Fruit fly (Drosophila melanogaster) whole organism, prepupa: ENCODE data around the gene CG14020.

Experiments used
- Blimp-1 ChIP-seq: fragments of 200-800 bp; sonication (Bioruptor generic); optimal IDR thresholded peaks from 3 replicates; lab custom pipeline; 2017; ENCODE audit warnings: missing biosample characterization, missing genetic modification characterization, mild to moderate bottlenecking, moderate library complexity, missing genetic modification reagents
- CG10669 ChIP-seq: fragments of 200-800 bp; sonication (Bioruptor generic); optimal IDR thresholded peaks from 3 replicates; lab custom pipeline; 2018; ENCODE audit warnings: missing biosample characterization, mild to moderate bottlenecking, missing genetic modification characterization, moderate library complexity
- CG11294 ChIP-seq: fragments of 200-800 bp; sonication (Bioruptor generic); IDR thresholded peaks from 2 replicates; pipeline ENCODE4 v1.3.6; 2022; ENCODE audit warnings: missing biosample characterization, missing genetic modification characterization
- CG11762 ChIP-seq: fragments of 200-800 bp; sonication (Bioruptor generic); optimal IDR thresholded peaks from 3 replicates; lab custom pipeline; 2016; ENCODE audit warnings: missing biosample characterization, missing genetic modification characterization; ENCODE audit not compliant: insufficient read depth
- CG11902 ChIP-seq: fragments of 200-800 bp; sonication (Bioruptor generic); optimal IDR thresholded peaks from 3 replicates; lab custom pipeline; 2016; ENCODE audit warnings: missing biosample characterization, missing genetic modification characterization
- CG3032 ChIP-seq: fragments of 200-800 bp; optimal IDR thresholded peaks from 2 replicates; lab custom pipeline; 2019; ENCODE audit warnings: missing biosample characterization, mild to moderate bottlenecking, missing genetic modification characterization, moderate library complexity
- CG32006 ChIP-seq: fragments of 200-800 bp; sonication (Bioruptor generic); optimal IDR thresholded peaks from 3 replicates; lab custom pipeline; 2017; ENCODE audit warnings: missing biosample characterization, mild to moderate bottlenecking, missing genetic modification characterization
- CG34406 ChIP-seq: fragments of 200-800 bp; sonication (Bioruptor generic); optimal IDR thresholded peaks from 3 replicates; lab custom pipeline; 2016; ENCODE audit warnings: missing biosample characterization, missing genetic modification characterization
- CG4318 ChIP-seq: fragments of 200-800 bp; sonication (Bioruptor generic); optimal IDR thresholded peaks from 3 replicates; lab custom pipeline; 2017; ENCODE audit warnings: missing biosample characterization, mild to moderate bottlenecking, missing genetic modification characterization
- CG6276 ChIP-seq: fragments of 200-800 bp; sonication (Bioruptor generic); optimal IDR thresholded peaks from 2 replicates; lab custom pipeline; 2017; ENCODE audit warnings: missing biosample characterization, mild to moderate bottlenecking, missing genetic modification characterization
- CG6792 ChIP-seq: fragments of 200-800 bp; sonication (Bioruptor generic); optimal IDR thresholded peaks from 3 replicates; lab custom pipeline; 2016; ENCODE audit warnings: missing biosample characterization, missing genetic modification characterization
- CG6854 ChIP-seq: fragments of 200-800 bp; sonication (Bioruptor generic); optimal IDR thresholded peaks from 2 replicates; lab custom pipeline; 2017; ENCODE audit warnings: missing biosample characterization, mild to moderate bottlenecking, missing genetic modification characterization
- CG7368 ChIP-seq: fragments of 200-800 bp; sonication (Bioruptor generic); optimal IDR thresholded peaks from 3 replicates; lab custom pipeline; 2016; ENCODE audit warnings: missing biosample characterization, missing genetic modification characterization
- CG8632 ChIP-seq: fragments of 200-800 bp; sonication (Bioruptor generic); optimal IDR thresholded peaks from 3 replicates; lab custom pipeline; 2016; ENCODE audit warnings: missing biosample characterization, missing genetic modification characterization
- Eip78C ChIP-seq: fragments of 200-800 bp; sonication (Bioruptor generic); peaks from one replicate; lab custom pipeline; 2016; ENCODE audit warnings: missing biosample characterization, missing genetic modification characterization
- Eip93F ChIP-seq: fragments of 200-800 bp; sonication (Bioruptor generic); optimal IDR thresholded peaks from 2 replicates; lab custom pipeline; 2016; ENCODE audit warnings: missing biosample characterization, mild to moderate bottlenecking, missing genetic modification characterization
- Ets21C ChIP-seq: fragments of 200-800 bp; sonication (Bioruptor generic); optimal IDR thresholded peaks from 3 replicates; lab custom pipeline; 2016; ENCODE audit warnings: missing biosample characterization, missing genetic modification characterization
- Ets96B ChIP-seq: fragments of 200-800 bp; optimal IDR thresholded peaks from 2 replicates; lab custom pipeline; 2019; ENCODE audit warnings: missing biosample characterization, mild to moderate bottlenecking, missing genetic modification characterization, moderate library complexity
- Gug ChIP-seq: fragments of 200-800 bp; sonication (Bioruptor generic); IDR thresholded peaks from 2 replicates; pipeline ENCODE4 v1.3.6; 2022; ENCODE audit warnings: missing biosample characterization, missing genetic modification characterization
- Hr39 ChIP-seq: fragments of 200-800 bp; sonication (Bioruptor generic); optimal IDR thresholded peaks from 2 replicates; lab custom pipeline; 2016; ENCODE audit warnings: missing biosample characterization, missing genetic modification characterization
- Lpt ChIP-seq: fragments of 200-800 bp; sonication (Bioruptor generic); optimal IDR thresholded peaks from 3 replicates; lab custom pipeline; 2016; ENCODE audit warnings: missing biosample characterization, missing genetic modification characterization
- Met ChIP-seq: fragments of 200-800 bp; sonication (Bioruptor generic); optimal IDR thresholded peaks from 3 replicates; lab custom pipeline; 2016; ENCODE audit warnings: missing biosample characterization, missing genetic modification characterization
- OdsH ChIP-seq: fragments of 200-800 bp; sonication (Bioruptor generic); optimal IDR thresholded peaks from 3 replicates; lab custom pipeline; 2016; ENCODE audit warnings: missing biosample characterization, missing genetic modification characterization
- Sox14 ChIP-seq: fragments of 200-800 bp; sonication (Bioruptor generic); optimal IDR thresholded peaks from 3 replicates; lab custom pipeline; 2016; ENCODE audit warnings: missing biosample characterization, missing genetic modification characterization
- Sox15 ChIP-seq: fragments of 200-800 bp; sonication (Bioruptor generic); optimal IDR thresholded peaks from 3 replicates; lab custom pipeline; 2016; ENCODE audit warnings: missing biosample characterization, missing genetic modification characterization
- achi ChIP-seq: fragments of 200-800 bp; sonication (Bioruptor generic); optimal IDR thresholded peaks from 3 replicates; lab custom pipeline; 2016; ENCODE audit warnings: missing biosample characterization, missing genetic modification characterization
- dsx ChIP-seq: fragments of 200-800 bp; optimal IDR thresholded peaks from 3 replicates; lab custom pipeline; 2019; ENCODE audit warnings: missing biosample characterization, mild to moderate bottlenecking, missing genetic modification characterization, moderate library complexity; ENCODE audit not compliant: poor library complexity, severe bottlenecking
- eg ChIP-seq: fragments of 200-800 bp; sonication (Bioruptor generic); IDR thresholded peaks from 3 replicates; pipeline ENCODE4 v1.3.6; 2022; ENCODE audit warnings: missing biosample characterization, missing genetic modification characterization
- fd85E ChIP-seq: fragments of 200-800 bp; sonication (Bioruptor generic); optimal IDR thresholded peaks from 3 replicates; lab custom pipeline; 2016; ENCODE audit warnings: missing biosample characterization, missing genetic modification characterization
- salr ChIP-seq, 2 experiments: fragments of 200-800 bp; sonication (Bioruptor generic); optimal IDR thresholded peaks; 3 replicates each; lab custom pipeline; 2016 to 2018; ENCODE audit warnings: missing biosample characterization in 2 of 2, missing genetic modification characterization in 2 of 2, mild to moderate bottlenecking in 1 of 2
- spab ChIP-seq: fragments of 200-800 bp; sonication (Bioruptor generic); optimal IDR thresholded peaks from 2 replicates; lab custom pipeline; 2017; ENCODE audit warnings: missing biosample characterization, mild to moderate bottlenecking, missing genetic modification characterization, missing genetic modification reagents
- ss ChIP-seq, 2 experiments: fragments of 200-800 bp; sonication (Bioruptor generic); optimal IDR thresholded peaks; 2 replicates in 1 of 2; 3 replicates in 1 of 2; lab custom pipeline; 2017 to 2018; ENCODE audit warnings: mild to moderate bottlenecking in 2 of 2, missing biosample characterization in 2 of 2, missing genetic modification characterization in 2 of 2, moderate library complexity in 1 of 2
- svp ChIP-seq: fragments of 200-800 bp; sonication (Bioruptor generic); peaks from one replicate; lab custom pipeline; 2016; ENCODE audit warnings: missing biosample characterization, missing genetic modification characterization
- vri ChIP-seq: fragments of 200-800 bp; sonication (Bioruptor generic); optimal IDR thresholded peaks from 3 replicates; lab custom pipeline; 2016; ENCODE audit warnings: missing biosample characterization, mild to moderate bottlenecking, missing genetic modification characterization

Gene CG14020

dm6 chr2L:5550735-5551134, 33.2 kb downstream of the CG14020 start, which contains the start of gene CG14014:
CG14014 (minus strand) TSS chr2L:5550835.
- TF ChIP-seq achi (GFP tag; lab: Kevin White, UChicago) (no peak), fd85E (GFP tag; lab: Kevin White, UChicago) (no peak), ss (GFP tag; optimal IDR thresholded peaks at IDR 0.05; lab: Kevin White, UChicago) (no peak), OdsH (GFP tag; lab: Kevin White, UChicago) (no peak), Met (GFP tag; lab: Kevin White, UChicago) (no peak), Gug (GFP tag; lab: Robert Waterston, UW) (no peak), salr (GFP tag; optimal IDR thresholded peaks at IDR 0.05; lab: Kevin White, UChicago) (no peak), CG8632 (GFP tag; lab: Kevin White, UChicago) (no peak), Ets21C (no peak), dsx (no peak), CG11902 (GFP tag; lab: Kevin White, UChicago) (no peak)
- TF ChIP-seq, all 60 proteins: peak for 0

dm6 chr2L:5551538-5551937, 34.0 kb downstream of the CG14020 start, which contains the start of gene CG18269:
CG18269 (plus strand) TSS chr2L:5551838.
- no peak for TF ChIP-seq Ets96B (tag; lab: Kevin White, UChicago)
- no peak for TF ChIP-seq Blimp-1
- no peak for TF ChIP-seq ss (GFP tag; optimal IDR thresholded peaks at IDR 0.05; lab: Kevin White, UChicago)
- TF ChIP-seq CG6276 (GFP tag; lab: Kevin White, UChicago): no peak
- no peak for TF ChIP-seq achi (GFP tag; lab: Kevin White, UChicago)
- no peak for TF ChIP-seq Lpt (GFP tag; lab: Kevin White, UChicago)
- no peak for TF ChIP-seq CG11294 (GFP tag; lab: Robert Waterston, UW)
- TF ChIP-seq CG32006 (GFP tag; lab: Kevin White, UChicago): no peak
- TF ChIP-seq CG6792 (GFP tag; lab: Kevin White, UChicago): no peak

- TF ChIP-seq Eip78C: no peak
- TF ChIP-seq CG6854: no peak
Observed at dm6 chr2L:5553750-5554149, 36.2 kb downstream of the CG14020 start, which contains the start of the genes CG14013 and CG14017. CG14013 (minus strand) TSS chr2L:5553850. CG14017 (plus strand) TSS chr2L:5553897.

DNA sequence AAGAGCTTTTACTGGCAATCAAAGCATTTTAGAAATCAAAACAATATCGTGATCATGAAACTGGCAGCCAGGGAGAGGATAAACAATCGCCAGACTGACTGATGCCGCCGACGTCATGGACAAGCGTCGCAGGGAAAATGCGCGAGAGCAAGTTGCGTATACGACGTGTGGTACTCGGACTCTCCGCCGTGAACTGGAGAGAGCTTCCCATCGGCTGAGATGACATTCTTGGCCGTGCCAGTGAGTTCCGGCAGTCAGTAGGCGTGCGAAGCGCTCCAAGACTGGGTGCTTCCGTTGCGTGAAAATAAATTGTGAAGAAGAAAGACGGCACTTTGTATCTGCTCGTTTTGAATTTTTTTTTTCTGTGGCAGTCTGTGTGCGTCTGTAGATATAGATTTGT, 37.3 kb downstream of the CG14020 start, which contains the start of gene GluRIIA:
Gene GluRIIA, plus strand, starts transcription at position 255 of the 400 bp plus-strand sequence.
- TF ChIP-seq Sox15 (no peak), svp (GFP tag; lab: Kevin White, UChicago) (no peak), Eip93F (GFP tag; lab: Kevin White, UChicago) (no peak), CG11902 (GFP tag; lab: Kevin White, UChicago) (no peak), OdsH (GFP tag; lab: Kevin White, UChicago) (no peak), CG3032 (tag; lab: Kevin White, UChicago) (no peak), spab (GFP tag; lab: Kevin White, UChicago) (no peak), CG11762 (no peak), CG6854 (no peak), CG4318 (GFP tag; lab: Kevin White, UChicago) (no peak), CG34406 (GFP tag; lab: Kevin White, UChicago) (no peak), CG7368 (GFP tag; lab: Kevin White, UChicago) (no peak)
- TF ChIP-seq, all 60 proteins: peak for 0

- TF ChIP-seq CG10669 (GFP tag; lab: Kevin White, UChicago): no peak
- no peak for TF ChIP-seq Hr39 (GFP tag; lab: Kevin White, UChicago)
- TF ChIP-seq eg: no peak
- no peak for TF ChIP-seq Ets96B (tag; lab: Kevin White, UChicago)
- no peak for TF ChIP-seq CG11294 (GFP tag; lab: Robert Waterston, UW)
- TF ChIP-seq Sox14: no peak
- TF ChIP-seq fd85E (GFP tag; lab: Kevin White, UChicago): no peak
- TF ChIP-seq OdsH (GFP tag; lab: Kevin White, UChicago): no peak
- no peak for TF ChIP-seq Blimp-1
- TF ChIP-seq vri: no peak
- no peak for TF ChIP-seq CG11902 (GFP tag; lab: Kevin White, UChicago)
- TF ChIP-seq, all 60 proteins: peak for 0
Observed at dm6 chr2L:5558809-5559392, 41.4 kb downstream of the CG14020 start, which contains the start of gene GluRIIB. GluRIIB (plus strand) TSS chr2L:5559342.
